Fruit fly (Drosophila melanogaster) whole organism, embryonic: Measurements from ENCODE around the gene Cdc16.
A peak's percentile ranks its signal among the peaks of the same experiment; 100 is the strongest.

ENCODE experiments used
- Aef1 ChIP-seq: fragments of 200-800 bp; sonication (Bioruptor generic); IDR thresholded peaks from 3 replicates; pipeline ENCODE4 v1.3.6; 2022; ENCODE audit warnings: missing biosample characterization, missing genetic modification characterization
- Asciz ChIP-seq: fragments of 200-800 bp; sonication (Bioruptor generic); optimal IDR thresholded peaks from 2 replicates; lab custom pipeline; 2017; ENCODE audit warnings: missing biosample characterization, mild to moderate bottlenecking, missing genetic modification characterization, missing genetic modification reagents
- CG10209 ChIP-seq: fragments of 200-800 bp; sonication (Bioruptor generic); optimal IDR thresholded peaks from 3 replicates; lab custom pipeline; 2017; ENCODE audit warnings: missing biosample characterization, mild to moderate bottlenecking, missing genetic modification characterization, missing genetic modification reagents
- CG10267 ChIP-seq: fragments of 200-800 bp; sonication (Bioruptor generic); optimal IDR thresholded peaks from 2 replicates; lab custom pipeline; 2018; ENCODE audit warnings: missing biosample characterization, mild to moderate bottlenecking, missing genetic modification characterization, moderate library complexity
- CG11247 ChIP-seq: fragments of 200-800 bp; sonication (Bioruptor generic); IDR thresholded peaks from 2 replicates; pipeline ENCODE4 v1.3.6; 2022; ENCODE audit warnings: missing biosample characterization, missing genetic modification characterization
- CG13424 ChIP-seq: fragments of 200-800 bp; sonication (Bioruptor generic); optimal IDR thresholded peaks from 2 replicates; lab custom pipeline; 2019; ENCODE audit warnings: missing biosample characterization, mild to moderate bottlenecking, missing genetic modification characterization, moderate library complexity
- CG13894 ChIP-seq: fragments of 200-800 bp; sonication (Bioruptor generic); optimal IDR thresholded peaks from 3 replicates; lab custom pipeline; 2018; ENCODE audit warnings: missing biosample characterization, mild to moderate bottlenecking, missing genetic modification characterization, moderate library complexity
- CG18262 ChIP-seq: fragments of 200-800 bp; optimal IDR thresholded peaks from 3 replicates; lab custom pipeline; 2019; ENCODE audit warnings: missing biosample characterization, mild to moderate bottlenecking, missing genetic modification characterization, moderate library complexity
- CG2202 ChIP-seq: fragments of 200-800 bp; sonication (Bioruptor generic); optimal IDR thresholded peaks from 2 replicates; lab custom pipeline; 2018; ENCODE audit warnings: missing biosample characterization, mild to moderate bottlenecking, missing genetic modification characterization
- CG31224 ChIP-seq: fragments of 200-800 bp; sonication (Bioruptor generic); IDR thresholded peaks from 2 replicates; pipeline ENCODE4 v1.3.6; 2022; ENCODE audit warnings: missing biosample characterization, missing genetic modification characterization
- CG31365 ChIP-seq: fragments of 200-800 bp; sonication (Bioruptor generic); optimal IDR thresholded peaks from 2 replicates; lab custom pipeline; 2018; ENCODE audit warnings: missing biosample characterization, mild to moderate bottlenecking, missing genetic modification characterization
- CG42726 ChIP-seq: fragments of 200-800 bp; sonication (Bioruptor generic); IDR thresholded peaks from 2 replicates; pipeline ENCODE4 v1.3.6; 2022; ENCODE audit warnings: missing biosample characterization, missing genetic modification characterization; ENCODE audit not compliant: partially characterized antibody
- CG4360 ChIP-seq: fragments of 200-800 bp; sonication (Bioruptor generic); IDR thresholded peaks from 2 replicates; pipeline ENCODE4 v1.3.6; 2022; ENCODE audit warnings: missing biosample characterization, missing genetic modification characterization
- CG4404 ChIP-seq: fragments of 200-800 bp; sonication (Bioruptor generic); IDR thresholded peaks from 2 replicates; pipeline ENCODE4 v1.3.6; 2022; ENCODE audit warnings: missing biosample characterization, missing genetic modification characterization
- CG4707 ChIP-seq: fragments of 200-800 bp; sonication (Bioruptor generic); optimal IDR thresholded peaks from 2 replicates; lab custom pipeline; 2018; ENCODE audit warnings: missing biosample characterization, mild to moderate bottlenecking, missing genetic modification characterization, moderate library complexity
- CG6854 ChIP-seq: fragments of 200-800 bp; sonication (Bioruptor generic); optimal IDR thresholded peaks from 3 replicates; lab custom pipeline; 2017; ENCODE audit warnings: missing biosample characterization, mild to moderate bottlenecking, missing genetic modification characterization
- CG7556 ChIP-seq: fragments of 200-800 bp; sonication (Bioruptor generic); optimal IDR thresholded peaks from 2 replicates; lab custom pipeline; 2017; ENCODE audit warnings: missing biosample characterization, mild to moderate bottlenecking, missing genetic modification characterization
- CG7786 ChIP-seq: fragments of 200-800 bp; sonication (Bioruptor generic); optimal IDR thresholded peaks from 2 replicates; lab custom pipeline; 2016; ENCODE audit warnings: missing biosample characterization, missing genetic modification characterization
- CG8388 ChIP-seq: fragments of 200-800 bp; sonication (Bioruptor generic); optimal IDR thresholded peaks from 2 replicates; lab custom pipeline; 2019; ENCODE audit warnings: missing biosample characterization, mild to moderate bottlenecking, missing genetic modification characterization, moderate library complexity
- CG9817 ChIP-seq: fragments of 200-800 bp; sonication (Bioruptor generic); optimal IDR thresholded peaks from 2 replicates; lab custom pipeline; 2018; ENCODE audit warnings: missing biosample characterization, mild to moderate bottlenecking, missing genetic modification characterization, moderate library complexity
- Chrac-16 ChIP-seq: fragments of 200-800 bp; sonication (Bioruptor generic); optimal IDR thresholded peaks from 3 replicates; lab custom pipeline; 2016; ENCODE audit warnings: missing biosample characterization, missing genetic modification characterization
- Dek ChIP-seq: fragments of 200-800 bp; sonication (Bioruptor generic); optimal IDR thresholded peaks from 3 replicates; lab custom pipeline; 2019; ENCODE audit warnings: missing biosample characterization, mild to moderate bottlenecking, missing genetic modification characterization, moderate library complexity
- GATAe ChIP-seq: fragments of 200-800 bp; sonication (Bioruptor generic); conservative IDR thresholded peaks from 2 replicates; pipeline ENCODE4 v1.3.6; 2022; ENCODE audit warnings: missing biosample characterization, missing genetic modification characterization
- Gsc ChIP-seq: fragments of 200-800 bp; sonication (Bioruptor generic); IDR thresholded peaks from 2 replicates; pipeline ENCODE4 v1.3.6; 2022; ENCODE audit warnings: missing biosample characterization, missing genetic modification characterization
- H2.0 ChIP-seq: fragments of 200-800 bp; sonication (Bioruptor generic); IDR thresholded peaks from 2 replicates; pipeline ENCODE4 v1.3.6; 2022; ENCODE audit warnings: missing biosample characterization, missing genetic modification characterization
- HmgZ ChIP-seq: fragments of 200-800 bp; sonication (Bioruptor generic); optimal IDR thresholded peaks from 2 replicates; lab custom pipeline; 2018; ENCODE audit warnings: missing biosample characterization, mild to moderate bottlenecking, missing genetic modification characterization
- Hsf ChIP-seq: fragments of 200-800 bp; sonication (Bioruptor generic); optimal IDR thresholded peaks from 3 replicates; lab custom pipeline; 2016; ENCODE audit warnings: missing biosample characterization, missing genetic modification characterization
- Nf-YB ChIP-seq: fragments of 200-800 bp; sonication (Bioruptor generic); optimal IDR thresholded peaks from 3 replicates; lab custom pipeline; 2019; ENCODE audit warnings: missing biosample characterization, mild to moderate bottlenecking, missing genetic modification characterization, moderate library complexity
- NfI ChIP-seq: fragments of 200-800 bp; sonication (Bioruptor generic); optimal IDR thresholded peaks from 3 replicates; lab custom pipeline; 2018; ENCODE audit warnings: missing biosample characterization, mild to moderate bottlenecking, missing genetic modification characterization, moderate library complexity
- Sox100B ChIP-seq: fragments of 200-800 bp; sonication (Bioruptor generic); optimal IDR thresholded peaks from 3 replicates; lab custom pipeline; 2018; ENCODE audit warnings: missing biosample characterization, mild to moderate bottlenecking, missing genetic modification characterization
- Taf1 ChIP-seq: fragments of 200-800 bp; sonication (Bioruptor generic); IDR thresholded peaks from 2 replicates; pipeline ENCODE4 v1.3.6; 2022; ENCODE audit warnings: missing biosample characterization, missing genetic modification characterization
- ase ChIP-seq: fragments of 200-800 bp; sonication (Bioruptor generic); IDR thresholded peaks from 3 replicates; pipeline ENCODE4 v1.3.6; 2022; ENCODE audit warnings: missing biosample characterization, missing genetic modification characterization
- bab2 ChIP-seq: fragments of 200-800 bp; sonication (Bioruptor generic); optimal IDR thresholded peaks from 2 replicates; lab custom pipeline; 2016; ENCODE audit warnings: missing biosample characterization, missing genetic modification characterization
- cas ChIP-seq: fragments of 200-800 bp; sonication (Bioruptor generic); IDR thresholded peaks from 2 replicates; pipeline ENCODE4 v1.3.6; 2022; ENCODE audit warnings: missing biosample characterization, missing genetic modification characterization
- chif ChIP-seq, 2 experiments: fragments of 200-800 bp; sonication (Bioruptor generic); optimal IDR thresholded peaks; 3 replicates each; lab custom pipeline; 2016; ENCODE audit warnings: missing biosample characterization in 2 of 2, missing genetic modification characterization in 2 of 2
- dan ChIP-seq: fragments of 200-800 bp; sonication (Bioruptor generic); IDR thresholded peaks from 2 replicates; pipeline ENCODE4 v1.3.6; 2022; ENCODE audit warnings: missing biosample characterization, missing genetic modification characterization
- disco-r ChIP-seq: fragments of 200-800 bp; sonication (Bioruptor generic); optimal IDR thresholded peaks from 2 replicates; lab custom pipeline; 2016; ENCODE audit warnings: missing biosample characterization, missing genetic modification characterization
- fd102C ChIP-seq: fragments of 200-800 bp; sonication (Bioruptor generic); optimal IDR thresholded peaks from 2 replicates; lab custom pipeline; 2018; ENCODE audit warnings: missing biosample characterization, mild to moderate bottlenecking, missing genetic modification characterization, moderate library complexity
- gcm ChIP-seq: fragments of 200-800 bp; sonication (Bioruptor generic); optimal IDR thresholded peaks from 2 replicates; lab custom pipeline; 2019; ENCODE audit warnings: missing biosample characterization, mild to moderate bottlenecking, missing genetic modification characterization, moderate library complexity
- hbn ChIP-seq: fragments of 200-800 bp; sonication (Bioruptor generic); IDR thresholded peaks from 2 replicates; pipeline ENCODE4 v1.3.6; 2022; ENCODE audit warnings: missing biosample characterization, missing genetic modification characterization; ENCODE audit not compliant: partially characterized antibody
- her ChIP-seq: fragments of 200-800 bp; sonication (Bioruptor generic); optimal IDR thresholded peaks from 2 replicates; lab custom pipeline; 2016; ENCODE audit warnings: missing biosample characterization, missing genetic modification characterization
- nau ChIP-seq: fragments of 200-800 bp; sonication (Bioruptor generic); optimal IDR thresholded peaks from 3 replicates; lab custom pipeline; 2017; ENCODE audit warnings: missing biosample characterization, mild to moderate bottlenecking, missing genetic modification characterization, missing genetic modification reagents
- nerfin-1 ChIP-seq: fragments of 200-800 bp; sonication (Bioruptor generic); optimal IDR thresholded peaks from 3 replicates; lab custom pipeline; 2019; ENCODE audit warnings: missing biosample characterization, mild to moderate bottlenecking, missing genetic modification characterization, moderate library complexity
- nmo ChIP-seq: fragments of 200-800 bp; sonication (Bioruptor generic); optimal IDR thresholded peaks from 2 replicates; lab custom pipeline; 2018; ENCODE audit warnings: missing biosample characterization, mild to moderate bottlenecking, missing genetic modification characterization, moderate library complexity
- onecut ChIP-seq: fragments of 200-800 bp; sonication (Bioruptor generic); IDR thresholded peaks from 2 replicates; pipeline ENCODE4 v1.3.6; 2022; ENCODE audit warnings: missing biosample characterization, missing genetic modification characterization
- schlank ChIP-seq: fragments of 200-800 bp; sonication (Bioruptor generic); optimal IDR thresholded peaks from 2 replicates; lab custom pipeline; 2018; ENCODE audit warnings: missing biosample characterization, mild to moderate bottlenecking, missing genetic modification characterization
- sens-2 ChIP-seq: fragments of 200-800 bp; sonication (Bioruptor generic); IDR thresholded peaks from 2 replicates; pipeline ENCODE4 v1.3.6; 2022; ENCODE audit warnings: missing biosample characterization, missing genetic modification characterization
- tio ChIP-seq: fragments of 200-800 bp; sonication (Bioruptor generic); optimal IDR thresholded peaks from 2 replicates; lab custom pipeline; 2017; ENCODE audit warnings: missing biosample characterization, missing genetic modification characterization, inconsistent platforms
- tx ChIP-seq: fragments of 200-800 bp; sonication (Bioruptor generic); optimal IDR thresholded peaks from 2 replicates; lab custom pipeline; 2016; ENCODE audit warnings: missing biosample characterization, missing genetic modification characterization
- yki ChIP-seq: fragments of >200 bp; optimal IDR thresholded peaks from 3 replicates; lab custom pipeline; 2018
- z ChIP-seq: fragments of 200-800 bp; sonication (Bioruptor generic); IDR thresholded peaks from 3 replicates; pipeline ENCODE4 v1.3.6; 2022; ENCODE audit warnings: missing biosample characterization, missing genetic modification characterization

Cdc16 gene

dm6 chr3R:23302178-23302577, 21.2 kb downstream of the Cdc16 start (continued):
- TF ChIP-seq Dek (no peak), nau (no peak), CG10209 (peak; percentile 4), CG4360 (GFP tag; lab: Robert Waterston, UW) (peak; percentile 19; the same call in 1 of the 2 replicates), nmo (GFP tag; lab: Kevin White, UChicago) (no peak), fd102C (GFP tag; lab: Kevin White, UChicago) (peak; percentile 38), Gsc (GFP tag; lab: Robert Waterston, UW) (no peak), Asciz (GFP tag; lab: Kevin White, UChicago) (peak; percentile 38), yki (lab: Kevin White, UChicago) (no peak), tx (GFP tag; lab: Kevin White, UChicago) (no peak), CG13894 (no peak), CG2202 (tag; lab: Kevin White, UChicago) (peak; percentile 17), cas (GFP tag; lab: Robert Waterston, UW) (no peak), bab2 (peak; percentile 1), HmgZ (no peak), CG11247 (GFP tag; lab: Robert Waterston, UW) (no peak), CG4707 (GFP tag; lab: Kevin White, UChicago) (peak; percentile 3), Nf-YB (peak; percentile 2), chif (GFP tag; optimal IDR thresholded peaks at IDR 0.05; lab: Kevin White, UChicago) (no peak), CG31365 (tag; lab: Kevin White, UChicago) (no peak), CG13424 (no peak), Chrac-16 (no peak)

dm6 chr3R:23303297-23303696, 22.3 kb downstream of the Cdc16 start:
- TF ChIP-seq hbn (no peak), disco-r (no peak), nerfin-1 (tag; lab: Kevin White, UChicago) (peak; percentile 86), CG7556 (peak; percentile 22), CG10209 (peak; percentile 12), H2.0 (GFP tag; lab: Robert Waterston, UW) (peak; percentile 17; the same call in 1 of the 2 replicates), NfI (GFP tag; lab: Kevin White, UChicago) (no peak), Hsf (GFP tag; lab: Kevin White, UChicago) (peak; percentile 21), z (no peak), CG42726 (GFP tag; lab: Robert Waterston, UW) (no peak), CG8388 (GFP tag; lab: Kevin White, UChicago) (peak; percentile 28), dan (no peak), CG18262 (tag; lab: Kevin White, UChicago) (peak; percentile 70), Sox100B (no peak), schlank (tag; lab: Kevin White, UChicago) (no peak), CG31224 (no peak), CG10267 (tag; lab: Kevin White, UChicago) (peak; percentile 50), CG7786 (no peak), CG9817 (tag; lab: Kevin White, UChicago) (no peak), CG2202 (tag; lab: Kevin White, UChicago) (peak; percentile 3), CG6854 (GFP tag; lab: Kevin White, UChicago) (no peak), Aef1 (GFP tag; lab: Robert Waterston, UW) (no peak), her (GFP tag; lab: Kevin White, UChicago) (no peak), CG4404 (GFP tag; lab: Robert Waterston, UW) (peak; percentile 63), onecut (no peak), Taf1 (no peak), gcm (peak; percentile 77), sens-2 (GFP tag; lab: Robert Waterston, UW) (no peak), ase (0 out of 3 replicates have a peak, but pooled peaks have one; percentile 15), nmo (GFP tag; lab: Kevin White, UChicago) (peak; percentile 48), GATAe (no peak), tio (GFP tag; lab: Kevin White, UChicago) (no peak), tx (GFP tag; lab: Kevin White, UChicago) (no peak)
